Worm (Caenorhabditis elegans): ENCODE data around the gene F25H9.6.

DNA sequence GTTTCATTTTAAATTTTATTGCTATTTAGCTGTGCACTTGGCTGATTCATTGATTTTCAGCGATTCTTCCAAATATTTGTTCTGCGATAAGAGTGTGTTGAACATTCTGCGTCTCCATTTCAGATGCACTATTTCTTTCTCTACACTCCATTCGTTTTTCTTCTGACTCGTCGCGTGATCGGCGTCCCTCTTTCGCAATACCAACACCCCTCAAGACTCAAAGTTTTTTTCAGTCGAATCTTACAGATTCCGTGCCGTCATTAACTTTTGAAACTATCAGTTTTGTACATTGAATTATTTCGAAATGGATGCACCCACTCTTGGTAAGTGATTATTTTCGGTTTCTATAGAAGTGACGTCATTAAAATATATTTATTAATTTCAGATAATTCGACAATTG lies 5.2 kb downstream of the F25H9.6 start, which contains the start of gene frm-10:
- TF ChIP-seq dao-5 (tag; optimal IDR thresholded peaks at IDR 0.05) (no peak), him-1 (tag; optimal IDR thresholded peaks at IDR 0.05) (no peak), W03F9.2 (tag; optimal IDR thresholded peaks at IDR 0.05) (peak; percentile 55)
